Fruit fly (Drosophila melanogaster): ENCODE data around the gene CG7884.

Gene CG7884

dm6 chrX:19172955-19173354 lies 47.5 kb upstream of the CG7884 start (continued):
- peak; percentile 27 for TF ChIP-seq ind (GFP tag; optimal IDR thresholded peaks at IDR 0.05)
- no peak for TF ChIP-seq CG13424 (tag; optimal IDR thresholded peaks at IDR 0.05)
- no peak for TF ChIP-seq CG12236 (GFP tag; optimal IDR thresholded peaks at IDR 0.05)
- no peak for TF ChIP-seq da (GFP tag; optimal IDR thresholded peaks at IDR 0.05)
- peak; percentile 3 for TF ChIP-seq CG12769 (tag; optimal IDR thresholded peaks at IDR 0.05)
- TF ChIP-seq E2f1 (GFP tag; IDR thresholded peaks at IDR 0.05), result 0 out of 2 replicates have a peak, but pooled peaks have one; percentile 6
- TF ChIP-seq otp (GFP tag; IDR thresholded peaks at IDR 0.05), result no peak
- TF ChIP-seq CG34376 (GFP tag; optimal IDR thresholded peaks at IDR 0.05), result no peak

dm6 chrX:19174092-19174491 lies 46.3 kb upstream of the CG7884 start:
- TF ChIP-seq CG2120 (GFP tag; optimal IDR thresholded peaks at IDR 0.05) (peak; percentile 58), CG9932 (GFP tag; IDR thresholded peaks at IDR 0.05) (peak; percentile 43; the same call in 1 of the 2 replicates), CG11504 (tag; optimal IDR thresholded peaks at IDR 0.05) (peak; percentile 25), sd (tag; optimal IDR thresholded peaks at IDR 0.05) (no peak), grau (tag; optimal IDR thresholded peaks at IDR 0.05) (peak; percentile 54), Rfx (GFP tag; IDR thresholded peaks at IDR 0.05) (0 out of 2 replicates have a peak, but pooled peaks have one; percentile 13), gem (tag; optimal IDR thresholded peaks at IDR 0.05) (peak; percentile 54), Nf-YC (tag; optimal IDR thresholded peaks at IDR 0.05) (no peak), Ets65A (GFP tag) (no peak), CG15269 (tag; optimal IDR thresholded peaks at IDR 0.05) (peak; percentile 22), PHDP (tag; optimal IDR thresholded peaks at IDR 0.05) (peak; percentile 34), fu2 (GFP tag; optimal IDR thresholded peaks at IDR 0.05) (no peak), wor (GFP tag; IDR thresholded peaks at IDR 0.05) (no peak), CG32532 (GFP tag; IDR thresholded peaks at IDR 0.05) (peak; percentile 7; the same call in 1 of the 2 replicates), dpn (GFP tag; optimal IDR thresholded peaks at IDR 0.05) (peak in 1 of 2 experiments; percentile 8), Hr51 (GFP tag; optimal IDR thresholded peaks at IDR 0.05) (peak in 1 of 2 experiments; percentile 40), slbo (GFP tag; IDR thresholded peaks at IDR 0.05) (0 out of 2 replicates have a peak, but pooled peaks have one; percentile 19), D19B (GFP tag; optimal IDR thresholded peaks at IDR 0.05) (peak; percentile 76), CG7556 (GFP tag; optimal IDR thresholded peaks at IDR 0.05) (peak; percentile 42), CG14860 (GFP tag; IDR thresholded peaks at IDR 0.05; ENCODE audit: partially characterized antibody) (no peak), CG17568 (GFP tag; optimal IDR thresholded peaks at IDR 0.05) (no peak), row (GFP tag; IDR thresholded peaks at IDR 0.05) (peak; percentile 48), Sox102F (GFP tag; optimal IDR thresholded peaks at IDR 0.05) (peak; percentile 11), CG14014 (GFP tag; IDR thresholded peaks at IDR 0.05) (0 out of 2 replicates have a peak, but pooled peaks have one; percentile 17), unpg (GFP tag; optimal IDR thresholded peaks at IDR 0.05) (peak; percentile 19), CG12659 (GFP tag; optimal IDR thresholded peaks at IDR 0.05) (peak; percentile 2), CG9817 (tag; optimal IDR thresholded peaks at IDR 0.05) (peak; percentile 4), tio (GFP tag; optimal IDR thresholded peaks at IDR 0.05) (no peak), lilli (GFP tag; optimal IDR thresholded peaks at IDR 0.05) (peak; percentile 12), al (GFP tag; IDR thresholded peaks at IDR 0.05) (0 out of 2 replicates have a peak, but pooled peaks have one; percentile 13), CG6791 (GFP tag; IDR thresholded peaks at IDR 0.05; ENCODE audit: partially characterized antibody) (no peak), CG9727 (GFP tag; optimal IDR thresholded peaks at IDR 0.05) (no peak), Sry-β (GFP tag; optimal IDR thresholded peaks at IDR 0.05) (no peak), CG10366 (GFP tag; IDR thresholded peaks at IDR 0.05) (peak; percentile 8; the same call in 1 of the 2 replicates), CoRest (tag; optimal IDR thresholded peaks at IDR 0.05) (peak; percentile 49), CG2678 (tag; optimal IDR thresholded peaks at IDR 0.05) (peak; percentile 28), CG7839 (tag; optimal IDR thresholded peaks at IDR 0.05) (peak; percentile 43), nmo (GFP tag; optimal IDR thresholded peaks at IDR 0.05) (peak; percentile 24), Med (GFP tag) (peak; percentile 59)

All from whole organism, embryonic.